Fruit fly (Drosophila melanogaster): ENCODE data around the gene CG31867.

dm6 chr2L:11130151-11131008, 14.8 kb downstream of the CG31867 start, which contains the start of the genes RfC38 and CG4751:
- TF ChIP-seq CG8478 (optimal IDR thresholded peaks at IDR 0.05) (no peak), CTCF (optimal IDR thresholded peaks at IDR 0.05) (no peak)
